Worm (Caenorhabditis elegans) whole organism, early embryonic: ENCODE data around the gene C39F7.5.

ENCODE experiments used
- ceh-13 ChIP-seq: fragments of 200-800 bp; sonication (Bioruptor generic); optimal IDR thresholded peaks from 2 replicates; lab custom pipeline; 2018; ENCODE audit warnings: mild to moderate bottlenecking, missing genetic modification characterization, missing compliant biosample characterization
- ets-7 ChIP-seq: sonication (generic microtip); optimal IDR thresholded peaks from 2 replicates; lab custom pipeline; 2016; ENCODE audit warnings: missing genotype, missing genetic modification characterization, missing compliant biosample characterization
- flt-1 ChIP-seq: fragments of 200-800 bp; sonication (Bioruptor generic); IDR thresholded peaks from 2 replicates; pipeline ENCODE4 v1.3.6; 2022; ENCODE audit warnings: missing genetic modification characterization, missing compliant biosample characterization
- hmbx-1 ChIP-seq: sonication (generic microtip); optimal IDR thresholded peaks from 2 replicates; lab custom pipeline; 2016; ENCODE audit warnings: mild to moderate bottlenecking, missing genetic modification characterization, missing compliant biosample characterization
- hmg-4 ChIP-seq: fragments of 200-800 bp; sonication (Bioruptor generic); optimal IDR thresholded peaks from 2 replicates; lab custom pipeline; 2018; ENCODE audit warnings: mild to moderate bottlenecking, missing genetic modification characterization, missing compliant biosample characterization
- tbx-11 ChIP-seq: fragments of 200-800 bp; sonication (Bioruptor generic); IDR thresholded peaks from 2 replicates; pipeline ENCODE4 v1.3.6; 2022; ENCODE audit warnings: missing genetic modification characterization, missing compliant biosample characterization
- tbx-37 ChIP-seq: fragments of 200-800 bp; sonication (Bioruptor generic); conservative IDR thresholded peaks from 2 replicates; pipeline ENCODE4 v1.3.6; 2022; ENCODE audit warnings: missing genetic modification reagents, missing genetic modification characterization, missing compliant biosample characterization

ce11 chrV:1220509-1220908 is 44.1 kb upstream of the C39F7.5 start, which contains the start of gene Y50D4A.10:
- no peak for TF ChIP-seq tbx-11
- TF ChIP-seq hmg-4 (GFP tag; lab: Kevin White, UChicago), result no peak
- TF ChIP-seq hmbx-1 (tag; lab: Kevin White, UChicago), result no peak
- TF ChIP-seq flt-1 (GFP tag; lab: Robert Waterston, UW), result no peak
- TF ChIP-seq ets-7 (tag; lab: Kevin White, UChicago), result no peak
- no peak for TF ChIP-seq tbx-37
- no peak for TF ChIP-seq ceh-13 (GFP tag; lab: Kevin White, UChicago)
